Fruit fly (Drosophila melanogaster) whole organism, embryonic: ENCODE measurements around the gene CG13484.

ENCODE experiments used
- Asciz ChIP-seq: fragments of 200-800 bp; sonication (Bioruptor generic); optimal IDR thresholded peaks from 2 replicates; lab custom pipeline; 2017; ENCODE audit warnings: missing biosample characterization, mild to moderate bottlenecking, missing genetic modification characterization, missing genetic modification reagents
- CG11247 ChIP-seq: fragments of 200-800 bp; sonication (Bioruptor generic); IDR thresholded peaks from 2 replicates; pipeline ENCODE4 v1.3.6; 2022; ENCODE audit warnings: missing biosample characterization, missing genetic modification characterization
- CG11398 ChIP-seq: fragments of 200-800 bp; sonication (Bioruptor generic); optimal IDR thresholded peaks from 2 replicates; lab custom pipeline; 2016; ENCODE audit warnings: missing biosample characterization, missing genetic modification characterization
- CG13775 ChIP-seq: fragments of 200-800 bp; sonication (Bioruptor generic); optimal IDR thresholded peaks from 3 replicates; lab custom pipeline; 2017; ENCODE audit warnings: missing biosample characterization, mild to moderate bottlenecking, missing genetic modification characterization
- CG15479 ChIP-seq: fragments of 200-800 bp; sonication (Bioruptor generic); optimal IDR thresholded peaks from 3 replicates; lab custom pipeline; 2019; ENCODE audit warnings: missing biosample characterization, mild to moderate bottlenecking, missing genetic modification characterization, moderate library complexity
- CG16779 ChIP-seq: fragments of 200-800 bp; sonication (Bioruptor generic); IDR thresholded peaks from 2 replicates; pipeline ENCODE4 v1.3.6; 2022; ENCODE audit warnings: missing biosample characterization, missing genetic modification characterization
- CG17802 ChIP-seq: fragments of 200-800 bp; sonication (Bioruptor generic); optimal IDR thresholded peaks from 2 replicates; lab custom pipeline; 2018; ENCODE audit warnings: missing biosample characterization, mild to moderate bottlenecking, missing genetic modification characterization, moderate library complexity
- CG18262 ChIP-seq: fragments of 200-800 bp; optimal IDR thresholded peaks from 3 replicates; lab custom pipeline; 2019; ENCODE audit warnings: missing biosample characterization, mild to moderate bottlenecking, missing genetic modification characterization, moderate library complexity
- CG18599 ChIP-seq: fragments of 200-800 bp; sonication (Bioruptor generic); optimal IDR thresholded peaks from 3 replicates; lab custom pipeline; 2017; ENCODE audit warnings: missing biosample characterization, missing genetic modification characterization, mild to moderate bottlenecking, moderate library complexity, missing genetic modification reagents
- CG2120 ChIP-seq: fragments of 200-800 bp; sonication (Bioruptor generic); optimal IDR thresholded peaks from 3 replicates; lab custom pipeline; 2016; ENCODE audit warnings: missing biosample characterization, missing genetic modification characterization
- CG3838 ChIP-seq: fragments of 200-800 bp; sonication (Bioruptor generic); optimal IDR thresholded peaks from 3 replicates; lab custom pipeline; 2016; ENCODE audit warnings: missing biosample characterization, missing genetic modification characterization
- CG4820 ChIP-seq: fragments of 200-800 bp; sonication (Bioruptor generic); optimal IDR thresholded peaks from 3 replicates; lab custom pipeline; 2016; ENCODE audit warnings: missing biosample characterization, missing genetic modification characterization
- CG5245 ChIP-seq: fragments of 200-800 bp; sonication (Bioruptor generic); optimal IDR thresholded peaks from 3 replicates; lab custom pipeline; 2016; ENCODE audit warnings: missing biosample characterization, missing genetic modification characterization
- CG6654 ChIP-seq: fragments of 200-800 bp; sonication (Bioruptor generic); optimal IDR thresholded peaks from 2 replicates; lab custom pipeline; 2017; ENCODE audit warnings: missing biosample characterization, mild to moderate bottlenecking, missing genetic modification characterization
- CG6689 ChIP-seq: fragments of 200-800 bp; sonication (Bioruptor generic); IDR thresholded peaks from 2 replicates; pipeline ENCODE4 v1.3.6; 2022; ENCODE audit warnings: missing biosample characterization, missing genetic modification characterization
- CG7271 ChIP-seq: fragments of 200-800 bp; sonication (Bioruptor generic); optimal IDR thresholded peaks from 2 replicates; lab custom pipeline; 2018; ENCODE audit warnings: missing biosample characterization, mild to moderate bottlenecking, missing genetic modification characterization, moderate library complexity
- CG9215 ChIP-seq: fragments of 200-800 bp; sonication (Bioruptor generic); IDR thresholded peaks from 2 replicates; pipeline ENCODE4 v1.3.6; 2022; ENCODE audit warnings: missing biosample characterization, missing genetic modification characterization
- CG9727 ChIP-seq: fragments of 200-800 bp; sonication (Bioruptor generic); optimal IDR thresholded peaks from 3 replicates; lab custom pipeline; 2017; ENCODE audit warnings: missing biosample characterization, mild to moderate bottlenecking, missing genetic modification characterization
- D ChIP-seq, 2 experiments: fragments of 200-800 bp in 1 of 2; fragments of >200 bp in 1 of 2; sonication (Bioruptor generic) in 1 of 2; optimal IDR thresholded peaks; 2 replicates in 1 of 2; 3 replicates in 1 of 2; lab custom pipeline; 2017; ENCODE audit warnings: mild to moderate bottlenecking in 1 of 2, missing biosample characterization in 1 of 2, missing genetic modification characterization in 1 of 2, missing genetic modification reagents in 1 of 2
- D19A ChIP-seq: fragments of 200-800 bp; optimal IDR thresholded peaks from 3 replicates; lab custom pipeline; 2019; ENCODE audit warnings: missing biosample characterization, mild to moderate bottlenecking, missing genetic modification characterization, moderate library complexity
- Deaf1 ChIP-seq: fragments of 200-800 bp; optimal IDR thresholded peaks from 3 replicates; lab custom pipeline; 2019; ENCODE audit warnings: missing biosample characterization, mild to moderate bottlenecking, missing genetic modification characterization, moderate library complexity
- Dll ChIP-seq: fragments of 200-800 bp; sonication (Bioruptor generic); IDR thresholded peaks from 4 replicates; pipeline ENCODE4 v1.3.6; 2022; ENCODE audit warnings: missing biosample characterization, missing genetic modification characterization; ENCODE audit not compliant: partially characterized antibody
- Eip74EF ChIP-seq, 2 experiments: fragments of 200-800 bp in 1 of 2; fragments of >200 bp in 1 of 2; sonication (Bioruptor generic) in 1 of 2; optimal IDR thresholded peaks; 2 replicates each; lab custom pipeline; 2017 to 2019; ENCODE audit warnings: missing biosample characterization in 2 of 2, missing genetic modification characterization in 2 of 2, mild to moderate bottlenecking in 1 of 2, moderate library complexity in 1 of 2
- HHEX ChIP-seq: fragments of 200-800 bp; sonication (Bioruptor generic); optimal IDR thresholded peaks from 3 replicates; lab custom pipeline; 2017; ENCODE audit warnings: missing biosample characterization, mild to moderate bottlenecking, missing genetic modification characterization, missing genetic modification reagents
- Hmr ChIP-seq: fragments of 200-800 bp; sonication (Bioruptor generic); optimal IDR thresholded peaks from 3 replicates; lab custom pipeline; 2017; ENCODE audit warnings: mild to moderate bottlenecking, missing biosample characterization, missing genetic modification reagents, missing genetic modification characterization
- Hsf ChIP-seq: fragments of 200-800 bp; sonication (Bioruptor generic); optimal IDR thresholded peaks from 3 replicates; lab custom pipeline; 2016; ENCODE audit warnings: missing biosample characterization, missing genetic modification characterization
- Mad ChIP-seq: fragments of 200-800 bp; sonication (Bioruptor generic); optimal IDR thresholded peaks from 2 replicates; lab custom pipeline; 2016; ENCODE audit warnings: missing biosample characterization, missing genetic modification characterization
- Max ChIP-seq: fragments of 200-800 bp; sonication (Bioruptor generic); optimal IDR thresholded peaks from 2 replicates; lab custom pipeline; 2016; ENCODE audit warnings: missing biosample characterization, mild to moderate bottlenecking, missing genetic modification characterization
- Med ChIP-seq: fragments of 200-800 bp; sonication (Bioruptor generic); peaks from one replicate; lab custom pipeline; 2016; ENCODE audit warnings: missing biosample characterization, missing genetic modification characterization, mild to moderate bottlenecking, inconsistent platforms, moderate library complexity
- Meics ChIP-seq: fragments of 200-800 bp; sonication (Bioruptor generic); optimal IDR thresholded peaks from 2 replicates; lab custom pipeline; 2017; ENCODE audit warnings: missing biosample characterization, mild to moderate bottlenecking, missing genetic modification characterization
- NK7.1 ChIP-seq: fragments of 200-800 bp; sonication (Bioruptor generic); optimal IDR thresholded peaks from 3 replicates; lab custom pipeline; 2016; ENCODE audit warnings: missing biosample characterization, missing genetic modification characterization
- Nf-YC ChIP-seq: fragments of 200-800 bp; optimal IDR thresholded peaks from 3 replicates; lab custom pipeline; 2019; ENCODE audit warnings: missing biosample characterization, mild to moderate bottlenecking, missing genetic modification characterization, moderate library complexity
- Oli ChIP-seq: fragments of 200-800 bp; sonication (Bioruptor generic); optimal IDR thresholded peaks from 2 replicates; lab custom pipeline; 2018; ENCODE audit warnings: missing biosample characterization, mild to moderate bottlenecking, missing genetic modification characterization, moderate library complexity
- Six4 ChIP-seq: fragments of 200-800 bp; sonication (Bioruptor generic); optimal IDR thresholded peaks from 2 replicates; lab custom pipeline; 2016; ENCODE audit warnings: missing biosample characterization, missing genetic modification characterization
- Sox100B ChIP-seq: fragments of 200-800 bp; sonication (Bioruptor generic); optimal IDR thresholded peaks from 3 replicates; lab custom pipeline; 2018; ENCODE audit warnings: missing biosample characterization, mild to moderate bottlenecking, missing genetic modification characterization
- Sry-β ChIP-seq: fragments of 200-800 bp; sonication (Bioruptor generic); optimal IDR thresholded peaks from 2 replicates; lab custom pipeline; 2018; ENCODE audit warnings: missing biosample characterization, mild to moderate bottlenecking, missing genetic modification characterization, moderate library complexity
- al ChIP-seq: fragments of 200-800 bp; sonication (Bioruptor generic); IDR thresholded peaks from 2 replicates; pipeline ENCODE4 v1.3.6; 2022; ENCODE audit warnings: missing biosample characterization, missing genetic modification characterization
- bab2 ChIP-seq: fragments of 200-800 bp; sonication (Bioruptor generic); optimal IDR thresholded peaks from 2 replicates; lab custom pipeline; 2016; ENCODE audit warnings: missing biosample characterization, missing genetic modification characterization
- bcd ChIP-seq: fragments of 200-800 bp; sonication (Bioruptor generic); optimal IDR thresholded peaks from 2 replicates; lab custom pipeline; 2017; ENCODE audit warnings: missing biosample characterization, mild to moderate bottlenecking, missing genetic modification characterization
- crc ChIP-seq: fragments of 200-800 bp; sonication (Bioruptor generic); optimal IDR thresholded peaks from 2 replicates; lab custom pipeline; 2016; ENCODE audit warnings: missing biosample characterization, missing genetic modification characterization
- crol ChIP-seq: fragments of 200-800 bp; sonication (Bioruptor generic); IDR thresholded peaks from 2 replicates; pipeline ENCODE4 v1.3.6; 2022; ENCODE audit warnings: missing biosample characterization, missing genetic modification characterization
- cwo ChIP-seq: fragments of 200-800 bp; sonication (Bioruptor generic); optimal IDR thresholded peaks from 3 replicates; lab custom pipeline; 2017; ENCODE audit warnings: missing biosample characterization, missing genetic modification characterization, mild to moderate bottlenecking, moderate library complexity, missing genetic modification reagents
- dmrt99B ChIP-seq: fragments of 200-800 bp; sonication (Bioruptor generic); optimal IDR thresholded peaks from 2 replicates; lab custom pipeline; 2018; ENCODE audit warnings: missing biosample characterization, mild to moderate bottlenecking, missing genetic modification characterization, moderate library complexity
- emc ChIP-seq: fragments of 200-800 bp; sonication (Bioruptor generic); optimal IDR thresholded peaks from 2 replicates; lab custom pipeline; 2016; ENCODE audit warnings: missing biosample characterization, missing genetic modification characterization
- eyg ChIP-seq: fragments of 200-800 bp; sonication (Bioruptor generic); optimal IDR thresholded peaks from 3 replicates; lab custom pipeline; 2016; ENCODE audit warnings: missing biosample characterization, missing genetic modification characterization
- lab ChIP-seq: fragments of 200-800 bp; sonication (Bioruptor generic); optimal IDR thresholded peaks from 3 replicates; lab custom pipeline; 2017; ENCODE audit warnings: missing biosample characterization, missing genetic modification characterization, mild to moderate bottlenecking, moderate library complexity, missing genetic modification reagents
- p53 ChIP-seq: fragments of 200-800 bp; sonication (Bioruptor generic); optimal IDR thresholded peaks from 2 replicates; lab custom pipeline; 2016; ENCODE audit warnings: missing biosample characterization, missing genetic modification characterization
- slbo ChIP-seq: fragments of 200-800 bp; sonication (Bioruptor generic); IDR thresholded peaks from 2 replicates; pipeline ENCODE4 v1.3.6; 2022; ENCODE audit warnings: missing biosample characterization, missing genetic modification characterization
- tio ChIP-seq: fragments of 200-800 bp; sonication (Bioruptor generic); optimal IDR thresholded peaks from 2 replicates; lab custom pipeline; 2017; ENCODE audit warnings: missing biosample characterization, missing genetic modification characterization, inconsistent platforms
- zfh2 ChIP-seq: fragments of 200-800 bp; sonication (Bioruptor generic); optimal IDR thresholded peaks from 2 replicates; lab custom pipeline; 2016; ENCODE audit warnings: missing biosample characterization, missing genetic modification characterization

CG13484 gene

DNA sequence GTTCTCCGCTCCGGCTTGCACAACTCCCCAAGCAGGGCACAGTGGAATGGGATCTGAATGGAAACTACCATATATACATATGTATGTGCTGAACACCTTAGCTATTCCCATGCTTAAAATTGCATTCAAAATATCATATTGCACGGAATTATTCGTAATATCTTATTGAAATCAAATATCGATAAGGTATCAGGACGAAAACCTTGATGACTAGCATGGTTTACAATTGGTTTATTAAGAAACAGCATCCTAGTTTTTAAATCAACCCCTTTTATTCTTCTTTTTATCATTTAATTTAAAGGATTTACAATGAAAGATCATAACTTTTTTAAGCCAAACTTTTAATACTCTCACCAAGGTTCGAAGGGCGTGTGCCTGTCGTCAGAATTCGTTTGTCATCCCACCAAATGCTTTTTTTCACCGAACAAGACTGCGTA is 2.4 kb upstream of the CG13484 start (continued):
- TF ChIP-seq Sry-β (GFP tag; lab: Kevin White, UChicago) (no peak), Six4 (GFP tag; lab: Kevin White, UChicago) (no peak), D19A (tag; lab: Kevin White, UChicago) (peak; percentile 51), Max (GFP tag; lab: Kevin White, UChicago) (peak; percentile 2), tio (GFP tag; lab: Kevin White, UChicago) (peak; percentile 22), Oli (tag; lab: Kevin White, UChicago) (peak; percentile 39), NK7.1 (no peak), al (GFP tag; lab: Robert Waterston, UW) (no peak), CG9727 (GFP tag; lab: Kevin White, UChicago) (peak; percentile 29), CG4820 (GFP tag; lab: Kevin White, UChicago) (peak; percentile 10), bab2 (GFP tag; lab: Kevin White, UChicago) (no peak), zfh2 (GFP tag; lab: Kevin White, UChicago) (peak; percentile 9), Nf-YC (no peak), Meics (peak; percentile 49), CG9215 (GFP tag; lab: Robert Waterston, UW) (no peak), crol (GFP tag; lab: Robert Waterston, UW) (no peak), Med (GFP tag; lab: Kevin White, UChicago) (peak; percentile 81), Hmr (peak; percentile 12), CG5245 (GFP tag; lab: Kevin White, UChicago) (peak; percentile 1), CG7271 (tag; lab: Kevin White, UChicago) (no peak), slbo (GFP tag; lab: Robert Waterston, UW) (no peak; the same call in 1 of the 2 replicates), CG11398 (GFP tag; lab: Kevin White, UChicago) (no peak), Eip74EF (GFP tag; optimal IDR thresholded peaks at IDR 0.05; lab: Kevin White, UChicago) (no peak), Deaf1 (tag; lab: Kevin White, UChicago) (no peak), CG18262 (tag; lab: Kevin White, UChicago) (peak; percentile 13), Dll (GFP tag; lab: Robert Waterston, UW) (0 out of 4 replicates have a peak, but pooled peaks have one; percentile 6), cwo (GFP tag; lab: Kevin White, UChicago) (no peak), CG6689 (GFP tag; lab: Robert Waterston, UW) (no peak), crc (GFP tag; lab: Kevin White, UChicago) (peak; percentile 8), CG6654 (GFP tag; lab: Kevin White, UChicago) (peak; percentile 18), CG16779 (GFP tag; lab: Robert Waterston, UW) (no peak), HHEX (GFP tag; lab: Kevin White, UChicago) (peak; percentile 22), Mad (GFP tag; lab: Kevin White, UChicago) (no peak), CG18599 (GFP tag; lab: Kevin White, UChicago) (peak; percentile 31), D (optimal IDR thresholded peaks at IDR 0.05; lab: Kevin White, UChicago) (no peak), D (GFP tag; optimal IDR thresholded peaks at IDR 0.05; lab: Kevin White, UChicago) (no peak), CG3838 (GFP tag; lab: Kevin White, UChicago) (no peak), emc (no peak), lab (GFP tag; lab: Kevin White, UChicago) (peak; percentile 32), CG13775 (GFP tag; lab: Kevin White, UChicago) (peak; percentile 21), CG15479 (GFP tag; lab: Kevin White, UChicago) (no peak), p53 (GFP tag; lab: Kevin White, UChicago) (no peak), Hsf (peak; percentile 33), bcd (GFP tag; lab: Kevin White, UChicago) (peak; percentile 7), Asciz (GFP tag; lab: Kevin White, UChicago) (peak; percentile 5), dmrt99B (tag; lab: Kevin White, UChicago) (peak; percentile 32), CG11247 (GFP tag; lab: Robert Waterston, UW) (no peak), CG2120 (GFP tag; lab: Kevin White, UChicago) (peak; percentile 55), Sox100B (peak; percentile 25), eyg (no peak), CG17802 (tag; lab: Kevin White, UChicago) (no peak)
